Worm (Caenorhabditis elegans) whole organism, late embryonic: ENCODE measurements around the gene gex-3.
A peak's percentile ranks its signal among the peaks of the same experiment; 100 is the strongest.

Source experiments
- C38D4.7 ChIP-seq: fragments of 200-800 bp; sonication (Bioruptor generic); optimal IDR thresholded peaks from 2 replicates; lab custom pipeline; 2018; ENCODE audit warnings: mild to moderate bottlenecking, missing genetic modification characterization, moderate library complexity, missing compliant biosample characterization
- F13H6.1 ChIP-seq: sonication (generic microtip); optimal IDR thresholded peaks from 2 replicates; lab custom pipeline; 2016; ENCODE audit warnings: missing genetic modification characterization, missing compliant biosample characterization
- T23F11.4 ChIP-seq: fragments of 200-800 bp; sonication (Bioruptor generic); optimal IDR thresholded peaks from 2 replicates; lab custom pipeline; 2018; ENCODE audit warnings: mild to moderate bottlenecking, missing genetic modification characterization, missing compliant biosample characterization
- ama-1 ChIP-seq: fragments of 150-350 bp; optimal IDR thresholded peaks from 2 replicates; lab custom pipeline; 2014
- ceh-14 ChIP-seq: sonication (generic microtip); optimal IDR thresholded peaks from 2 replicates; lab custom pipeline; 2016; ENCODE audit warnings: missing genotype, missing genetic modification characterization, missing compliant biosample characterization
- ceh-18 ChIP-seq: sonication (generic microtip); optimal IDR thresholded peaks from 2 replicates; lab custom pipeline; 2016; ENCODE audit warnings: missing genetic modification characterization, missing compliant biosample characterization
- ceh-19 ChIP-seq: fragments of 200-800 bp; sonication (Bioruptor generic); optimal IDR thresholded peaks from 2 replicates; lab custom pipeline; 2018; ENCODE audit warnings: mild to moderate bottlenecking, missing genetic modification characterization, missing compliant biosample characterization
- ceh-45 ChIP-seq: fragments of 200-800 bp; sonication (Bioruptor generic); IDR thresholded peaks from 2 replicates; pipeline ENCODE4 v1.3.6; 2022; ENCODE audit warnings: missing genetic modification reagents, missing genetic modification characterization, missing compliant biosample characterization
- ceh-6 ChIP-seq: fragments of 200-800 bp; sonication (Bioruptor generic); optimal IDR thresholded peaks from 2 replicates; lab custom pipeline; 2018; ENCODE audit warnings: mild to moderate bottlenecking, missing genetic modification characterization, missing compliant biosample characterization
- ceh-9 ChIP-seq: sonication (generic microtip); optimal IDR thresholded peaks from 2 replicates; lab custom pipeline; 2016; ENCODE audit warnings: mild to moderate bottlenecking, missing genetic modification characterization, inconsistent platforms, missing compliant biosample characterization
- elt-2 ChIP-seq: sonication (generic microtip); optimal IDR thresholded peaks from 2 replicates; lab custom pipeline; 2016; ENCODE audit warnings: missing genetic modification reagents, missing genetic modification characterization, missing compliant biosample characterization
- ets-4 ChIP-seq: sonication (generic microtip); optimal IDR thresholded peaks from 2 replicates; lab custom pipeline; 2016; ENCODE audit warnings: missing genetic modification characterization, missing compliant biosample characterization
- fax-1 ChIP-seq: sonication (generic microtip); optimal IDR thresholded peaks from 2 replicates; lab custom pipeline; 2016; ENCODE audit warnings: missing genotype, missing genetic modification characterization, missing compliant biosample characterization
- gmeb-2 ChIP-seq: sonication (generic microtip); optimal IDR thresholded peaks from 2 replicates; lab custom pipeline; 2016; ENCODE audit warnings: missing genetic modification characterization, inconsistent platforms, missing compliant biosample characterization
- hlh-13 ChIP-seq: fragments of 200-800 bp; sonication (Bioruptor generic); optimal IDR thresholded peaks from 2 replicates; lab custom pipeline; 2018; ENCODE audit warnings: mild to moderate bottlenecking, missing genetic modification characterization, missing compliant biosample characterization
- hlh-30 ChIP-seq: sonication (generic microtip); optimal IDR thresholded peaks from 2 replicates; lab custom pipeline; 2017; ENCODE audit warnings: antibody characterized with exemption, missing genetic modification characterization, missing compliant biosample characterization; ENCODE audit not compliant: insufficient read depth
- lim-6 ChIP-seq: sonication (generic microtip); optimal IDR thresholded peaks from 2 replicates; lab custom pipeline; 2016; ENCODE audit warnings: missing genetic modification characterization, missing compliant biosample characterization
- nfya-1 ChIP-seq: sonication (generic microtip); optimal IDR thresholded peaks from 2 replicates; lab custom pipeline; 2017; ENCODE audit warnings: missing genetic modification characterization, mild to moderate bottlenecking, missing compliant biosample characterization, antibody characterized with exemption, moderate library complexity
- nhr-11 ChIP-seq: fragments of 150-350 bp; optimal IDR thresholded peaks from 2 replicates; lab custom pipeline; 2014; ENCODE audit warnings: missing biosample characterization, missing genetic modification characterization
- npax-4 ChIP-seq: sonication (generic microtip); optimal IDR thresholded peaks from 2 replicates; lab custom pipeline; 2016; ENCODE audit warnings: missing genetic modification characterization, missing compliant biosample characterization
- odd-2 ChIP-seq: sonication (generic microtip); optimal IDR thresholded peaks from 2 replicates; lab custom pipeline; 2017; ENCODE audit warnings: antibody characterized with exemption, mild to moderate bottlenecking, missing genetic modification characterization, missing compliant biosample characterization
- pat-9 ChIP-seq: fragments of 200-800 bp; sonication (Bioruptor generic); optimal IDR thresholded peaks from 2 replicates; lab custom pipeline; 2018; ENCODE audit warnings: mild to moderate bottlenecking, missing genetic modification characterization, moderate library complexity, missing compliant biosample characterization
- pqm-1 ChIP-seq: sonication (generic microtip); optimal IDR thresholded peaks from 2 replicates; lab custom pipeline; 2016; ENCODE audit warnings: missing genetic modification characterization, missing compliant biosample characterization
- ref-2 ChIP-seq: sonication (generic microtip); optimal IDR thresholded peaks from 2 replicates; lab custom pipeline; 2016; ENCODE audit warnings: missing genetic modification characterization, missing compliant biosample characterization
- syd-9 ChIP-seq: sonication (generic microtip); optimal IDR thresholded peaks from 2 replicates; lab custom pipeline; 2016; ENCODE audit warnings: mild to moderate bottlenecking, missing genetic modification characterization, moderate library complexity, missing compliant biosample characterization
- unc-3 ChIP-seq, 2 experiments: fragments of 200-800 bp in 1 of 2; sonication (Bioruptor generic) in 1 of 2; sonication (generic microtip) in 1 of 2; conservative IDR thresholded peaks in 1 of 2; optimal IDR thresholded peaks in 1 of 2; 2 replicates each; pipeline versions ENCODE4 v1.3.6 to Lab custom; 2016 to 2022; ENCODE audit warnings: missing compliant biosample characterization in 2 of 2, missing genetic modification characterization in 2 of 2, missing genetic modification reagents in 1 of 2
- unc-42 ChIP-seq: sonication (generic microtip); optimal IDR thresholded peaks from 2 replicates; lab custom pipeline; 2016; ENCODE audit warnings: missing genotype, missing genetic modification characterization, missing compliant biosample characterization
- unc-86 ChIP-seq: sonication (generic microtip); optimal IDR thresholded peaks from 2 replicates; lab custom pipeline; 2016; ENCODE audit warnings: missing genetic modification characterization, missing compliant biosample characterization
- ztf-16 ChIP-seq: sonication (generic microtip); optimal IDR thresholded peaks from 2 replicates; lab custom pipeline; 2017; ENCODE audit warnings: missing genetic modification characterization, missing compliant biosample characterization

gex-3 gene

ce11 chrIV:12417536-12418195, 13.4 kb downstream of the gex-3 start, which contains the start of gene F08G5.3:
TSS of gene F08G5.3 (minus strand) at chrIV:12417586.
- peak; percentile 20 for TF ChIP-seq npax-4
- TF ChIP-seq ceh-45 (GFP tag; lab: Robert Waterston, UW), result no peak
- peak; percentile 27 for TF ChIP-seq T23F11.4 (GFP tag; lab: Kevin White, UChicago)
- TF ChIP-seq hlh-30, result no peak
- no peak for TF ChIP-seq hlh-13
- peak; percentile 33 for TF ChIP-seq ceh-6 (GFP tag; lab: Kevin White, UChicago)
- peak; percentile 62 for TF ChIP-seq unc-42 (tag; lab: Kevin White, UChicago)
- no peak for TF ChIP-seq odd-2 (tag; lab: Kevin White, UChicago)
- no peak for TF ChIP-seq nhr-11 (tag; lab: Kevin White, UChicago)
- peak; percentile 31 for TF ChIP-seq ceh-18
- peak; percentile 43; the same call in 1 of the 2 replicates for TF ChIP-seq unc-3 (GFP tag; conservative IDR thresholded peaks at IDR 0.05; lab: Robert Waterston, UW)
- TF ChIP-seq unc-3 (tag; optimal IDR thresholded peaks at IDR 0.05; lab: Kevin White, UChicago), result no peak
- no peak for TF ChIP-seq gmeb-2
- TF ChIP-seq elt-2 (tag; lab: Kevin White, UChicago), result peak; percentile 58
- peak; percentile 37 for TF ChIP-seq C38D4.7
- peak; percentile 22 for TF ChIP-seq ceh-19 (GFP tag; lab: Kevin White, UChicago)
- TF ChIP-seq ceh-14 (tag; lab: Kevin White, UChicago), result peak; percentile 13

ce11 chrIV:12419291-12419690, 15.1 kb downstream of the gex-3 start:
- peak; percentile 86 for TF ChIP-seq unc-42 (tag; lab: Kevin White, UChicago)
- TF ChIP-seq ceh-19 (GFP tag; lab: Kevin White, UChicago), result no peak

ce11 chrIV:12420455-12420854, 16.2 kb downstream of the gex-3 start, which contains the start of gene ugt-65:
TSS of gene ugt-65 (plus strand) at chrIV:12420683.
- TF ChIP-seq hlh-30, result no peak
- TF ChIP-seq elt-2 (tag; lab: Kevin White, UChicago), result peak; percentile 86
- TF ChIP-seq ama-1, result no peak
- TF ChIP-seq ref-2, result no peak
- TF ChIP-seq nfya-1, result no peak
- TF ChIP-seq pqm-1 (tag; lab: Kevin White, UChicago), result no peak

- no peak for TF ChIP-seq ets-4
- TF ChIP-seq ceh-45 (GFP tag; lab: Robert Waterston, UW), result no peak
- TF ChIP-seq unc-86 (tag; lab: Kevin White, UChicago), result no peak
- TF ChIP-seq lim-6 (tag; lab: Kevin White, UChicago), result no peak
- no peak for TF ChIP-seq odd-2 (tag; lab: Kevin White, UChicago)
- no peak for TF ChIP-seq ceh-9
- no peak for TF ChIP-seq ztf-16
- TF ChIP-seq ceh-6 (GFP tag; lab: Kevin White, UChicago), result no peak
- no peak for TF ChIP-seq fax-1 (tag; lab: Kevin White, UChicago)
Measured at ce11 chrIV:12425595-12425994, 21.4 kb downstream of the gex-3 start.

- no peak for TF ChIP-seq pqm-1 (tag; lab: Kevin White, UChicago)
- peak; percentile 25 for TF ChIP-seq F13H6.1
- peak; percentile 0 for TF ChIP-seq unc-42 (tag; lab: Kevin White, UChicago)
- TF ChIP-seq syd-9, result no peak
- TF ChIP-seq ceh-18, result peak; percentile 30
- no peak for TF ChIP-seq ref-2
- TF ChIP-seq fax-1 (tag; lab: Kevin White, UChicago), result no peak
- no peak for TF ChIP-seq nfya-1
- TF ChIP-seq ztf-16, result peak; percentile 78
- no peak for TF ChIP-seq pat-9
- no peak for TF ChIP-seq ceh-14 (tag; lab: Kevin White, UChicago)
- no peak for TF ChIP-seq ceh-45 (GFP tag; lab: Robert Waterston, UW)
- no peak for TF ChIP-seq lim-6 (tag; lab: Kevin White, UChicago)
Measured at ce11 chrIV:12427687-12428284, 23.6 kb downstream of the gex-3 start.
